Worm (Caenorhabditis elegans): Measurements from ENCODE around the gene F22E12.1.

DNA sequence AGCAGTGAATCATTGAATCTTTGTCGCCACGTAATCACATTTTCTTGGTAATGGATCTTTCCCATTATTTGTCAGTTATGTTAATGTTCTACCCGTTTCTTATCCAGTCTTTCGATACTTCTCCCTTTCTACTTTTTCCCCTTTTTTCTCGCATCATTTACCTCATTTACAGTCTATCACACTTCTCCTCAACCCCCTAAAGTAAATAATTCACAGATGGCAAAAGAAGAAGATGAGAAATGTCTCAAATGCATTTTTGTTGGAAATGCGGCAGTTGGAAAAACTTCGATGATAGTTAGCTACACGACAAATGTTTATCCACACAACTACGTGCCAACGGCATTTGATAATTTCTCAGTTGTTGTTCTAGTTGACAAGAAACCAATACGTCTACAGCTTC, 4.9 kb upstream of the F22E12.1 start, which contains the start of gene chw-1:
- TF ChIP-seq unc-39 (tag; optimal IDR thresholded peaks at IDR 0.05), result no peak
- no peak for TF ChIP-seq zip-8 (tag; optimal IDR thresholded peaks at IDR 0.05)
- TF ChIP-seq lsy-2 (tag; optimal IDR thresholded peaks at IDR 0.05), result no peak
- no peak for TF ChIP-seq ceh-43 (GFP tag; optimal IDR thresholded peaks at IDR 0.05)
- no peak for TF ChIP-seq mep-1 (tag; optimal IDR thresholded peaks at IDR 0.05)
- TF ChIP-seq elt-3 (tag; optimal IDR thresholded peaks at IDR 0.05), result no peak
- no peak for TF ChIP-seq mab-5 (tag; optimal IDR thresholded peaks at IDR 0.05)
- no peak for TF ChIP-seq drap-1 (GFP tag; optimal IDR thresholded peaks at IDR 0.05)
- no peak for TF ChIP-seq ces-1 (GFP tag; optimal IDR thresholded peaks at IDR 0.05)
- TF ChIP-seq ztf-11 (tag; optimal IDR thresholded peaks at IDR 0.05), result no peak
- no peak for TF ChIP-seq nhr-76 (tag; optimal IDR thresholded peaks at IDR 0.05)
- no peak for TF ChIP-seq nhr-237 (tag; optimal IDR thresholded peaks at IDR 0.05)
- no peak for TF ChIP-seq mls-2 (tag; optimal IDR thresholded peaks at IDR 0.05)
- no peak for TF ChIP-seq sptf-1 (tag; optimal IDR thresholded peaks at IDR 0.05)
